Fruit fly (Drosophila melanogaster) whole organism, pupa: Measurements from ENCODE around the gene mRpL40.

ENCODE experiments used
- CG10348 ChIP-seq: fragments of 200-800 bp; sonication (Bioruptor generic); IDR thresholded peaks from 2 replicates; pipeline ENCODE4 v1.3.6; 2022; ENCODE audit warnings: missing biosample characterization, missing genetic modification characterization
- CG13204 ChIP-seq: fragments of 200-800 bp; sonication (Bioruptor generic); optimal IDR thresholded peaks from 2 replicates; lab custom pipeline; 2018; ENCODE audit warnings: missing biosample characterization, mild to moderate bottlenecking, missing genetic modification characterization, moderate library complexity
- CG34367 ChIP-seq: fragments of 200-800 bp; sonication (Bioruptor generic); optimal IDR thresholded peaks from 2 replicates; lab custom pipeline; 2018; ENCODE audit warnings: missing biosample characterization, mild to moderate bottlenecking, missing genetic modification characterization
- CG8301 ChIP-seq: fragments of 200-800 bp; sonication (Bioruptor generic); optimal IDR thresholded peaks from 2 replicates; lab custom pipeline; 2018; ENCODE audit warnings: missing biosample characterization, mild to moderate bottlenecking, missing genetic modification characterization
- CG9948 ChIP-seq: fragments of 200-800 bp; sonication (Bioruptor generic); optimal IDR thresholded peaks from 2 replicates; lab custom pipeline; 2018; ENCODE audit warnings: missing biosample characterization, mild to moderate bottlenecking, missing genetic modification characterization, moderate library complexity
- D1 ChIP-seq: fragments of 200-800 bp; sonication (Bioruptor generic); optimal IDR thresholded peaks from 2 replicates; lab custom pipeline; 2018; ENCODE audit warnings: missing biosample characterization, mild to moderate bottlenecking, missing genetic modification characterization, moderate library complexity
- EcR ChIP-seq: fragments of 200-800 bp; sonication (Bioruptor generic); optimal IDR thresholded peaks from 3 replicates; lab custom pipeline; 2019; ENCODE audit warnings: missing biosample characterization, missing genetic modification characterization, mild to moderate bottlenecking, moderate library complexity, missing genetic modification reagents
- Ets98B ChIP-seq: fragments of 200-800 bp; sonication (Bioruptor generic); IDR thresholded peaks from 2 replicates; pipeline ENCODE4 v1.3.6; 2022; ENCODE audit warnings: missing biosample characterization, missing genetic modification characterization
- Pif1A ChIP-seq: fragments of 200-800 bp; sonication (Bioruptor generic); optimal IDR thresholded peaks from 3 replicates; lab custom pipeline; 2016; ENCODE audit warnings: missing biosample characterization, missing genetic modification characterization
- Pif1B ChIP-seq: fragments of 200-800 bp; sonication (Bioruptor generic); optimal IDR thresholded peaks from 3 replicates; lab custom pipeline; 2016; ENCODE audit warnings: missing biosample characterization, missing genetic modification characterization
- Snoo ChIP-seq: fragments of 200-800 bp; sonication (Bioruptor generic); optimal IDR thresholded peaks from 3 replicates; lab custom pipeline; 2017; ENCODE audit warnings: missing biosample characterization, mild to moderate bottlenecking, missing genetic modification characterization, inconsistent platforms
- fd96Ca ChIP-seq: fragments of 200-800 bp; sonication (Bioruptor generic); IDR thresholded peaks from 3 replicates; pipeline ENCODE4 v1.3.6; 2022; ENCODE audit warnings: missing biosample characterization, missing genetic modification characterization
- rn ChIP-seq: fragments of 200-800 bp; sonication (Bioruptor generic); IDR thresholded peaks from 2 replicates; pipeline ENCODE4 v1.3.6; 2022; ENCODE audit warnings: missing biosample characterization, missing genetic modification characterization

DNA sequence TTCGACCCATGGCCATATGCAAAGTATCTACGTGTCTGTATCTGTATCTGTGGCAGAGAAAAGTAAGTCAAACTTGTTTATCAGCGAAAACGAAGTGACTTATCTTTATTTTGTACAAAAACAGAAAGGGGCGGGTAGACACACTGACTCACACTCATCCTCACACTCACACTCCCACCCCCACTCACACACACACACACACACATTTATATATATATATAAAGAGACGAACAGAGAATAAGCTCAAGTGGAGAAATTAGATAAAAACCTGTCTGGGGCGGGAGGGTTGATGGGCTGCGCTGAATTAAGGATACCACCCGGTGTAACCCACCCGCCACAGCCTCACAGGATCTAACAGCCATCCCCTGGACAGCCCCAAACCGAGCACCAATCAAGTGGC lies 36.9 kb upstream of the mRpL40 start:
- no peak for TF ChIP-seq CG10348 (GFP tag; lab: Robert Waterston, UW)
- TF ChIP-seq CG34367 (tag; lab: Kevin White, UChicago), result no peak
- TF ChIP-seq CG13204 (GFP tag; lab: Kevin White, UChicago), result no peak
- no peak for TF ChIP-seq EcR (GFP tag; lab: Kevin White, UChicago)
- TF ChIP-seq Ets98B (GFP tag; lab: Robert Waterston, UW), result no peak
- no peak for TF ChIP-seq Pif1A (GFP tag; lab: Kevin White, UChicago)
- TF ChIP-seq Snoo (tag; lab: Kevin White, UChicago), result no peak
- no peak for TF ChIP-seq D1 (tag; lab: Kevin White, UChicago)
- TF ChIP-seq Pif1B (GFP tag; lab: Kevin White, UChicago), result no peak
- no peak for TF ChIP-seq fd96Ca
- no peak for TF ChIP-seq CG8301 (tag; lab: Kevin White, UChicago)
- no peak for TF ChIP-seq rn
- TF ChIP-seq CG9948 (tag; lab: Kevin White, UChicago), result no peak
